Fruit fly (Drosophila melanogaster) whole organism, prepupa: ENCODE measurements around the gene CG31817.
A peak's percentile ranks its signal among the peaks of the same experiment; 100 is the strongest.

Experiments used
- CG10631 ChIP-seq: fragments of 200-800 bp; sonication (Bioruptor generic); optimal IDR thresholded peaks from 2 replicates; lab custom pipeline; 2016; ENCODE audit warnings: missing biosample characterization, missing genetic modification characterization
- CG10669 ChIP-seq: fragments of 200-800 bp; sonication (Bioruptor generic); optimal IDR thresholded peaks from 3 replicates; lab custom pipeline; 2018; ENCODE audit warnings: missing biosample characterization, mild to moderate bottlenecking, missing genetic modification characterization, moderate library complexity
- CG11294 ChIP-seq: fragments of 200-800 bp; sonication (Bioruptor generic); IDR thresholded peaks from 2 replicates; pipeline ENCODE4 v1.3.6; 2022; ENCODE audit warnings: missing biosample characterization, missing genetic modification characterization
- CG11762 ChIP-seq: fragments of 200-800 bp; sonication (Bioruptor generic); optimal IDR thresholded peaks from 3 replicates; lab custom pipeline; 2016; ENCODE audit warnings: missing biosample characterization, missing genetic modification characterization; ENCODE audit not compliant: insufficient read depth
- CG11902 ChIP-seq: fragments of 200-800 bp; sonication (Bioruptor generic); optimal IDR thresholded peaks from 3 replicates; lab custom pipeline; 2016; ENCODE audit warnings: missing biosample characterization, missing genetic modification characterization
- CG15336 ChIP-seq: fragments of 200-800 bp; sonication (Bioruptor generic); IDR thresholded peaks from 2 replicates; pipeline ENCODE4 v1.3.6; 2022; ENCODE audit warnings: missing biosample characterization, missing genetic modification characterization
- CG1621 ChIP-seq: fragments of 200-800 bp; sonication (Bioruptor generic); optimal IDR thresholded peaks from 3 replicates; lab custom pipeline; 2018; ENCODE audit warnings: missing biosample characterization, mild to moderate bottlenecking, missing genetic modification characterization
- CG16779 ChIP-seq: fragments of 200-800 bp; sonication (Bioruptor generic); optimal IDR thresholded peaks from 3 replicates; lab custom pipeline; 2017; ENCODE audit warnings: missing biosample characterization, mild to moderate bottlenecking, missing genetic modification characterization
- CG3032 ChIP-seq: fragments of 200-800 bp; optimal IDR thresholded peaks from 2 replicates; lab custom pipeline; 2019; ENCODE audit warnings: missing biosample characterization, mild to moderate bottlenecking, missing genetic modification characterization, moderate library complexity
- CG31627 ChIP-seq: fragments of 200-800 bp; sonication (Bioruptor generic); optimal IDR thresholded peaks from 3 replicates; lab custom pipeline; 2016; ENCODE audit warnings: missing biosample characterization, missing genetic modification characterization
- CG32006 ChIP-seq: fragments of 200-800 bp; sonication (Bioruptor generic); optimal IDR thresholded peaks from 3 replicates; lab custom pipeline; 2017; ENCODE audit warnings: missing biosample characterization, mild to moderate bottlenecking, missing genetic modification characterization
- CG3919 ChIP-seq: fragments of 200-800 bp; sonication (Bioruptor generic); optimal IDR thresholded peaks from 3 replicates; lab custom pipeline; 2016; ENCODE audit warnings: missing biosample characterization, missing genetic modification characterization
- CG4318 ChIP-seq: fragments of 200-800 bp; sonication (Bioruptor generic); optimal IDR thresholded peaks from 3 replicates; lab custom pipeline; 2017; ENCODE audit warnings: missing biosample characterization, mild to moderate bottlenecking, missing genetic modification characterization
- CG6163 ChIP-seq: fragments of 200-800 bp; sonication (Bioruptor generic); IDR thresholded peaks from 3 replicates; pipeline ENCODE4 v1.3.6; 2022; ENCODE audit warnings: missing biosample characterization, missing genetic modification characterization
- CG6276 ChIP-seq: fragments of 200-800 bp; sonication (Bioruptor generic); optimal IDR thresholded peaks from 2 replicates; lab custom pipeline; 2017; ENCODE audit warnings: missing biosample characterization, mild to moderate bottlenecking, missing genetic modification characterization
- CG6792 ChIP-seq: fragments of 200-800 bp; sonication (Bioruptor generic); optimal IDR thresholded peaks from 3 replicates; lab custom pipeline; 2016; ENCODE audit warnings: missing biosample characterization, missing genetic modification characterization
- CG6808 ChIP-seq: fragments of 200-800 bp; sonication (Bioruptor generic); optimal IDR thresholded peaks from 3 replicates; lab custom pipeline; 2017; ENCODE audit warnings: missing biosample characterization, missing genetic modification characterization, mild to moderate bottlenecking, moderate library complexity, missing genetic modification reagents
- CG6854 ChIP-seq: fragments of 200-800 bp; sonication (Bioruptor generic); optimal IDR thresholded peaks from 2 replicates; lab custom pipeline; 2017; ENCODE audit warnings: missing biosample characterization, mild to moderate bottlenecking, missing genetic modification characterization
- CG7368 ChIP-seq: fragments of 200-800 bp; sonication (Bioruptor generic); optimal IDR thresholded peaks from 3 replicates; lab custom pipeline; 2016; ENCODE audit warnings: missing biosample characterization, missing genetic modification characterization
- CG8319 ChIP-seq: fragments of 200-800 bp; sonication (Bioruptor generic); optimal IDR thresholded peaks from 3 replicates; lab custom pipeline; 2016; ENCODE audit warnings: missing biosample characterization, missing genetic modification characterization
- CG8632 ChIP-seq: fragments of 200-800 bp; sonication (Bioruptor generic); optimal IDR thresholded peaks from 3 replicates; lab custom pipeline; 2016; ENCODE audit warnings: missing biosample characterization, missing genetic modification characterization
- Eip75B ChIP-seq: fragments of 200-800 bp; sonication (Bioruptor generic); optimal IDR thresholded peaks from 3 replicates; lab custom pipeline; 2016; ENCODE audit warnings: missing biosample characterization, missing genetic modification characterization
- Ets21C ChIP-seq: fragments of 200-800 bp; sonication (Bioruptor generic); optimal IDR thresholded peaks from 3 replicates; lab custom pipeline; 2016; ENCODE audit warnings: missing biosample characterization, missing genetic modification characterization
- Gug ChIP-seq: fragments of 200-800 bp; sonication (Bioruptor generic); IDR thresholded peaks from 2 replicates; pipeline ENCODE4 v1.3.6; 2022; ENCODE audit warnings: missing biosample characterization, missing genetic modification characterization
- Hr39 ChIP-seq: fragments of 200-800 bp; sonication (Bioruptor generic); optimal IDR thresholded peaks from 2 replicates; lab custom pipeline; 2016; ENCODE audit warnings: missing biosample characterization, missing genetic modification characterization
- Hr4 ChIP-seq: fragments of 200-800 bp; sonication (Bioruptor generic); optimal IDR thresholded peaks from 3 replicates; lab custom pipeline; 2016; ENCODE audit warnings: missing biosample characterization, missing genetic modification characterization
- Lpt ChIP-seq: fragments of 200-800 bp; sonication (Bioruptor generic); optimal IDR thresholded peaks from 3 replicates; lab custom pipeline; 2016; ENCODE audit warnings: missing biosample characterization, missing genetic modification characterization
- Met ChIP-seq: fragments of 200-800 bp; sonication (Bioruptor generic); optimal IDR thresholded peaks from 3 replicates; lab custom pipeline; 2016; ENCODE audit warnings: missing biosample characterization, missing genetic modification characterization
- OdsH ChIP-seq: fragments of 200-800 bp; sonication (Bioruptor generic); optimal IDR thresholded peaks from 3 replicates; lab custom pipeline; 2016; ENCODE audit warnings: missing biosample characterization, missing genetic modification characterization
- Smox ChIP-seq: fragments of 200-800 bp; sonication (Bioruptor generic); optimal IDR thresholded peaks from 3 replicates; lab custom pipeline; 2016; ENCODE audit warnings: missing biosample characterization, missing genetic modification characterization
- Sox102F ChIP-seq: fragments of 200-800 bp; sonication (Bioruptor generic); optimal IDR thresholded peaks from 2 replicates; lab custom pipeline; 2016; ENCODE audit warnings: missing biosample characterization, mild to moderate bottlenecking, missing genetic modification characterization
- Sox14 ChIP-seq: fragments of 200-800 bp; sonication (Bioruptor generic); optimal IDR thresholded peaks from 3 replicates; lab custom pipeline; 2016; ENCODE audit warnings: missing biosample characterization, missing genetic modification characterization
- achi ChIP-seq: fragments of 200-800 bp; sonication (Bioruptor generic); optimal IDR thresholded peaks from 3 replicates; lab custom pipeline; 2016; ENCODE audit warnings: missing biosample characterization, missing genetic modification characterization
- acj6 ChIP-seq: fragments of 200-800 bp; sonication (Bioruptor generic); optimal IDR thresholded peaks from 3 replicates; lab custom pipeline; 2016; ENCODE audit warnings: missing biosample characterization, missing genetic modification characterization
- cyc ChIP-seq: fragments of 200-800 bp; sonication (Bioruptor generic); optimal IDR thresholded peaks from 3 replicates; lab custom pipeline; 2016; ENCODE audit warnings: missing biosample characterization, missing genetic modification characterization
- dsx ChIP-seq: fragments of 200-800 bp; optimal IDR thresholded peaks from 3 replicates; lab custom pipeline; 2019; ENCODE audit warnings: missing biosample characterization, mild to moderate bottlenecking, missing genetic modification characterization, moderate library complexity; ENCODE audit not compliant: poor library complexity, severe bottlenecking
- fd59A ChIP-seq: fragments of 200-800 bp; sonication (Bioruptor generic); optimal IDR thresholded peaks from 2 replicates; lab custom pipeline; 2017; ENCODE audit warnings: missing biosample characterization, mild to moderate bottlenecking, missing genetic modification characterization, missing genetic modification reagents
- fkh ChIP-seq: fragments of 200-800 bp; sonication (Bioruptor generic); optimal IDR thresholded peaks from 3 replicates; lab custom pipeline; 2017; ENCODE audit warnings: missing biosample characterization, mild to moderate bottlenecking, missing genetic modification characterization, moderate library complexity
- lz ChIP-seq: fragments of 200-800 bp; sonication (Bioruptor generic); optimal IDR thresholded peaks from 3 replicates; lab custom pipeline; 2016; ENCODE audit warnings: missing biosample characterization, missing genetic modification characterization
- pdm3 ChIP-seq: fragments of 200-800 bp; sonication (Bioruptor generic); optimal IDR thresholded peaks from 3 replicates; lab custom pipeline; 2016; ENCODE audit warnings: missing biosample characterization, missing genetic modification characterization
- salr ChIP-seq, 2 experiments: fragments of 200-800 bp; sonication (Bioruptor generic); optimal IDR thresholded peaks; 3 replicates each; lab custom pipeline; 2016 to 2018; ENCODE audit warnings: missing biosample characterization in 2 of 2, missing genetic modification characterization in 2 of 2, mild to moderate bottlenecking in 1 of 2
- spab ChIP-seq: fragments of 200-800 bp; sonication (Bioruptor generic); optimal IDR thresholded peaks from 2 replicates; lab custom pipeline; 2017; ENCODE audit warnings: missing biosample characterization, mild to moderate bottlenecking, missing genetic modification characterization, missing genetic modification reagents
- ss ChIP-seq, 2 experiments: fragments of 200-800 bp; sonication (Bioruptor generic); optimal IDR thresholded peaks; 2 replicates in 1 of 2; 3 replicates in 1 of 2; lab custom pipeline; 2017 to 2018; ENCODE audit warnings: mild to moderate bottlenecking in 2 of 2, missing biosample characterization in 2 of 2, missing genetic modification characterization in 2 of 2, moderate library complexity in 1 of 2
- svp ChIP-seq: fragments of 200-800 bp; sonication (Bioruptor generic); peaks from one replicate; lab custom pipeline; 2016; ENCODE audit warnings: missing biosample characterization, missing genetic modification characterization
- topi ChIP-seq: fragments of 200-800 bp; sonication (Bioruptor generic); optimal IDR thresholded peaks from 3 replicates; lab custom pipeline; 2016; ENCODE audit warnings: missing biosample characterization, missing genetic modification characterization
- vri ChIP-seq: fragments of 200-800 bp; sonication (Bioruptor generic); optimal IDR thresholded peaks from 3 replicates; lab custom pipeline; 2016; ENCODE audit warnings: missing biosample characterization, mild to moderate bottlenecking, missing genetic modification characterization

Gene CG31817

dm6 chr2L:16282077-16282471 lies 55.6 kb downstream of the CG31817 start:
- TF ChIP-seq lz (GFP tag; lab: Kevin White, UChicago) (no peak), CG6854 (GFP tag; lab: Kevin White, UChicago) (peak; percentile 1), Sox102F (GFP tag; lab: Kevin White, UChicago) (no peak), vri (GFP tag; lab: Kevin White, UChicago) (peak; percentile 13), CG4318 (GFP tag; lab: Kevin White, UChicago) (no peak), OdsH (GFP tag; lab: Kevin White, UChicago) (no peak), CG16779 (tag; lab: Kevin White, UChicago) (no peak), CG11294 (no peak), svp (GFP tag; lab: Kevin White, UChicago) (no peak), CG8632 (GFP tag; lab: Kevin White, UChicago) (no peak), cyc (GFP tag; lab: Kevin White, UChicago) (peak; percentile 43), CG7368 (GFP tag; lab: Kevin White, UChicago) (no peak), Lpt (peak; percentile 5), CG11902 (GFP tag; lab: Kevin White, UChicago) (no peak), Ets21C (GFP tag; lab: Kevin White, UChicago) (no peak), Met (GFP tag; lab: Kevin White, UChicago) (no peak), Hr39 (GFP tag; lab: Kevin White, UChicago) (peak; percentile 24), ss (GFP tag; optimal IDR thresholded peaks at IDR 0.05; lab: Kevin White, UChicago) (no peak), Sox14 (GFP tag; lab: Kevin White, UChicago) (no peak), salr (GFP tag; optimal IDR thresholded peaks at IDR 0.05; lab: Kevin White, UChicago) (no peak), CG6808 (GFP tag; lab: Kevin White, UChicago) (no peak), CG11762 (GFP tag; lab: Kevin White, UChicago) (no peak), CG6163 (GFP tag; lab: Robert Waterston, UW) (peak; percentile 21; the same call in 1 of the 3 replicates)

dm6 chr2L:16281419-16282076 lies 56.1 kb downstream of the CG31817 start:
- no peak for TF ChIP-seq CG8319 (GFP tag; lab: Kevin White, UChicago)
- TF ChIP-seq Sox14 (GFP tag; lab: Kevin White, UChicago): peak; percentile 43
- peak; percentile 34 for TF ChIP-seq Eip75B (GFP tag; lab: Kevin White, UChicago)
- peak; percentile 38 for TF ChIP-seq fd59A (GFP tag; lab: Kevin White, UChicago)
- TF ChIP-seq cyc (GFP tag; lab: Kevin White, UChicago): no peak
- TF ChIP-seq fkh (GFP tag; lab: Kevin White, UChicago): no peak
- TF ChIP-seq ss (GFP tag; optimal IDR thresholded peaks at IDR 0.05; lab: Kevin White, UChicago): no peak
- TF ChIP-seq Hr4 (GFP tag; lab: Kevin White, UChicago): peak; percentile 52
- TF ChIP-seq CG6792 (GFP tag; lab: Kevin White, UChicago): no peak
- peak; percentile 45 for TF ChIP-seq CG6808 (GFP tag; lab: Kevin White, UChicago)
- TF ChIP-seq Gug: no peak; the same call in 1 of the 2 replicates
- TF ChIP-seq CG10631 (GFP tag; lab: Kevin White, UChicago): peak; percentile 62
- no peak for TF ChIP-seq CG1621
- TF ChIP-seq lz (GFP tag; lab: Kevin White, UChicago): peak; percentile 9
- TF ChIP-seq CG15336: peak; percentile 40; the same call in 1 of the 2 replicates
- no peak for TF ChIP-seq CG11902 (GFP tag; lab: Kevin White, UChicago)
- no peak for TF ChIP-seq spab (GFP tag; lab: Kevin White, UChicago)
- peak; percentile 50 for TF ChIP-seq Met (GFP tag; lab: Kevin White, UChicago)
- TF ChIP-seq vri (GFP tag; lab: Kevin White, UChicago): no peak
- no peak for TF ChIP-seq Lpt
- peak in 1 of 2 experiments; percentile 46 for TF ChIP-seq salr (GFP tag; optimal IDR thresholded peaks at IDR 0.05; lab: Kevin White, UChicago)
- peak; percentile 44 for TF ChIP-seq OdsH (GFP tag; lab: Kevin White, UChicago)
- peak; percentile 6 for TF ChIP-seq CG31627 (GFP tag; lab: Kevin White, UChicago)
- TF ChIP-seq svp (GFP tag; lab: Kevin White, UChicago): peak; percentile 44
- TF ChIP-seq achi: peak; percentile 50
- peak; percentile 81 for TF ChIP-seq CG32006 (GFP tag; lab: Kevin White, UChicago)
- peak; percentile 51 for TF ChIP-seq CG4318 (GFP tag; lab: Kevin White, UChicago)
- TF ChIP-seq pdm3 (GFP tag; lab: Kevin White, UChicago): peak; percentile 56
- TF ChIP-seq CG3032 (tag; lab: Kevin White, UChicago): peak; percentile 50
- TF ChIP-seq CG3919: peak; percentile 1
- peak; percentile 16 for TF ChIP-seq dsx (GFP tag; lab: Kevin White, UChicago)
- TF ChIP-seq acj6 (GFP tag; lab: Kevin White, UChicago): peak; percentile 50
- peak; percentile 4 for TF ChIP-seq topi (GFP tag; lab: Kevin White, UChicago)
- TF ChIP-seq CG6854 (GFP tag; lab: Kevin White, UChicago): no peak
- peak; percentile 15 for TF ChIP-seq Smox
- peak; percentile 11 for TF ChIP-seq CG6276 (GFP tag; lab: Kevin White, UChicago)
- peak; percentile 13 for TF ChIP-seq Hr39 (GFP tag; lab: Kevin White, UChicago)
- peak; percentile 4 for TF ChIP-seq CG10669 (GFP tag; lab: Kevin White, UChicago)
